Fruit fly (Drosophila melanogaster): ENCODE results near the gene CG1662.

Gene CG1662

dm6 chrX:13412941-13413613 lies 25.7 kb downstream of the CG1662 start, which contains the start of the genes CG1998 and Set2 (continued):
- peak; percentile 85 for TF ChIP-seq pita (GFP tag; optimal IDR thresholded peaks at IDR 0.05)
- no peak for TF ChIP-seq CG11398 (GFP tag; optimal IDR thresholded peaks at IDR 0.05)
- TF ChIP-seq sr (GFP tag; IDR thresholded peaks at IDR 0.05): no peak
- peak; percentile 25 for TF ChIP-seq p53 (GFP tag; optimal IDR thresholded peaks at IDR 0.05)
- no peak for TF ChIP-seq CG12104 (GFP tag; optimal IDR thresholded peaks at IDR 0.05)
- peak; percentile 51 for TF ChIP-seq ewg (GFP tag; optimal IDR thresholded peaks at IDR 0.05)
- TF ChIP-seq CG15601 (tag; optimal IDR thresholded peaks at IDR 0.05): peak; percentile 35
- TF ChIP-seq CG2120 (GFP tag; optimal IDR thresholded peaks at IDR 0.05): peak; percentile 56
- TF ChIP-seq CG11456 (GFP tag; IDR thresholded peaks at IDR 0.05): 0 out of 3 replicates have a peak, but pooled peaks have one; percentile 59
- TF ChIP-seq Abd-B (GFP tag; optimal IDR thresholded peaks at IDR 0.05): peak; percentile 54
- peak; percentile 66 for TF ChIP-seq trem (tag; optimal IDR thresholded peaks at IDR 0.05)
- TF ChIP-seq GATAe (GFP tag; conservative IDR thresholded peaks at IDR 0.05): peak; percentile 46; the same call in 1 of the 2 replicates
- TF ChIP-seq CG4617 (GFP tag; optimal IDR thresholded peaks at IDR 0.05; ENCODE audit: borderline replicate concordance): peak; percentile 56
- TF ChIP-seq HLHmδ (GFP tag; optimal IDR thresholded peaks at IDR 0.05): peak; percentile 26
- peak; percentile 68 for TF ChIP-seq CG17186 (GFP tag; optimal IDR thresholded peaks at IDR 0.05)
- TF ChIP-seq CG13296 (GFP tag; optimal IDR thresholded peaks at IDR 0.05): no peak
- peak; percentile 8 for TF ChIP-seq ems (GFP tag; optimal IDR thresholded peaks at IDR 0.05)
- peak; percentile 60 for TF ChIP-seq Dref (GFP tag; IDR thresholded peaks at IDR 0.05)
- peak; percentile 51 for TF ChIP-seq CG2712 (tag; optimal IDR thresholded peaks at IDR 0.05)
- TF ChIP-seq CG17829 (tag; optimal IDR thresholded peaks at IDR 0.05): peak; percentile 57
- peak; percentile 8 for TF ChIP-seq salm (tag; optimal IDR thresholded peaks at IDR 0.05)
- peak; percentile 43 for TF ChIP-seq caup (GFP tag; optimal IDR thresholded peaks at IDR 0.05; ENCODE audit: severe bottlenecking)
- TF ChIP-seq CG17912 (GFP tag; optimal IDR thresholded peaks at IDR 0.05): peak; percentile 25
- TF ChIP-seq CG10654 (GFP tag; optimal IDR thresholded peaks at IDR 0.05): peak; percentile 10
- peak; percentile 92 for TF ChIP-seq crol (GFP tag; IDR thresholded peaks at IDR 0.05)
- TF ChIP-seq CG10543 (GFP tag; optimal IDR thresholded peaks at IDR 0.05): peak; percentile 32
- peak; percentile 62 for TF ChIP-seq CG7987 (GFP tag; optimal IDR thresholded peaks at IDR 0.05)
- peak; percentile 10 for TF ChIP-seq mam (GFP tag; optimal IDR thresholded peaks at IDR 0.05)
- TF ChIP-seq Bgb (GFP tag; IDR thresholded peaks at IDR 0.05; ENCODE audit: partially characterized antibody): peak; percentile 54; the same call in 1 of the 2 replicates
- peak; percentile 94 for TF ChIP-seq CG9797 (GFP tag; optimal IDR thresholded peaks at IDR 0.05)
- peak; percentile 6 for TF ChIP-seq CG7786 (GFP tag; optimal IDR thresholded peaks at IDR 0.05)
- 0 out of 3 replicates have a peak, but pooled peaks have one; percentile 10 for TF ChIP-seq Aef1 (GFP tag; IDR thresholded peaks at IDR 0.05)
- TF ChIP-seq CG13624 (GFP tag; optimal IDR thresholded peaks at IDR 0.05): peak; percentile 57
- TF ChIP-seq az2 (GFP tag; optimal IDR thresholded peaks at IDR 0.05): no peak
- peak; percentile 69 for TF ChIP-seq HmgD (GFP tag; optimal IDR thresholded peaks at IDR 0.05)
- peak; percentile 93 for TF ChIP-seq CG10267 (tag; optimal IDR thresholded peaks at IDR 0.05)
- TF ChIP-seq ken (GFP tag; IDR thresholded peaks at IDR 0.05): peak; percentile 57; the same call in 2 of the 3 replicates
- peak; percentile 9 for TF ChIP-seq NfI (GFP tag; optimal IDR thresholded peaks at IDR 0.05)
- TF ChIP-seq pros (GFP tag; optimal IDR thresholded peaks at IDR 0.05): no peak
- peak; percentile 11 for TF ChIP-seq MTF-1 (GFP tag; optimal IDR thresholded peaks at IDR 0.05; ENCODE audit: borderline replicate concordance)
- no peak; the same call in 2 of the 3 replicates for TF ChIP-seq zfh1 (GFP tag; IDR thresholded peaks at IDR 0.05)
- TF ChIP-seq mirr (GFP tag; optimal IDR thresholded peaks at IDR 0.05): peak; percentile 1
- peak; percentile 40 for TF ChIP-seq chn (GFP tag; optimal IDR thresholded peaks at IDR 0.05)
- 0 out of 2 replicates have a peak, but pooled peaks have one; percentile 45 for TF ChIP-seq CG32767 (GFP tag; IDR thresholded peaks at IDR 0.05)
- peak; percentile 13 for TF ChIP-seq fu2 (GFP tag; optimal IDR thresholded peaks at IDR 0.05)
- peak; percentile 24 for TF ChIP-seq ERR (GFP tag; optimal IDR thresholded peaks at IDR 0.05)
- peak; percentile 3 for TF ChIP-seq CG1233 (GFP tag; optimal IDR thresholded peaks at IDR 0.05)
- TF ChIP-seq nerfin-1 (tag; optimal IDR thresholded peaks at IDR 0.05): peak; percentile 41
- peak; percentile 6 for TF ChIP-seq Bteb2 (GFP tag; optimal IDR thresholded peaks at IDR 0.05)

Measured in whole organism, embryonic.